Worm (Caenorhabditis elegans) whole organism, early embryonic: ENCODE results near the gene T26H5.14.

ENCODE experiments used
- B0310.2 ChIP-seq: sonication (generic microtip); optimal IDR thresholded peaks from 2 replicates; lab custom pipeline; 2016; ENCODE audit warnings: mild to moderate bottlenecking, missing genetic modification characterization, missing compliant biosample characterization
- F13C5.2 ChIP-seq: sonication (generic microtip); optimal IDR thresholded peaks from 2 replicates; lab custom pipeline; 2017; ENCODE audit warnings: mild to moderate bottlenecking, missing genetic modification characterization, inconsistent platforms, missing compliant biosample characterization
- aly-1 ChIP-seq: sonication (generic microtip); optimal IDR thresholded peaks from 2 replicates; lab custom pipeline; 2016; ENCODE audit warnings: missing genetic modification characterization, missing compliant biosample characterization
- ama-1 ChIP-seq: fragments of 150-350 bp; optimal IDR thresholded peaks from 2 replicates; lab custom pipeline; 2014
- ceh-13 ChIP-seq: fragments of 200-800 bp; sonication (Bioruptor generic); optimal IDR thresholded peaks from 2 replicates; lab custom pipeline; 2018; ENCODE audit warnings: mild to moderate bottlenecking, missing genetic modification characterization, missing compliant biosample characterization
- ceh-36 ChIP-seq: sonication (generic microtip); optimal IDR thresholded peaks from 2 replicates; lab custom pipeline; 2016; ENCODE audit warnings: missing genetic modification characterization, inconsistent platforms, missing compliant biosample characterization
- ets-7 ChIP-seq: sonication (generic microtip); optimal IDR thresholded peaks from 2 replicates; lab custom pipeline; 2016; ENCODE audit warnings: missing genotype, missing genetic modification characterization, missing compliant biosample characterization
- flt-1 ChIP-seq: fragments of 200-800 bp; sonication (Bioruptor generic); IDR thresholded peaks from 2 replicates; pipeline ENCODE4 v1.3.6; 2022; ENCODE audit warnings: missing genetic modification characterization, missing compliant biosample characterization
- hmbx-1 ChIP-seq: sonication (generic microtip); optimal IDR thresholded peaks from 2 replicates; lab custom pipeline; 2016; ENCODE audit warnings: mild to moderate bottlenecking, missing genetic modification characterization, missing compliant biosample characterization
- hmg-4 ChIP-seq: fragments of 200-800 bp; sonication (Bioruptor generic); optimal IDR thresholded peaks from 2 replicates; lab custom pipeline; 2018; ENCODE audit warnings: mild to moderate bottlenecking, missing genetic modification characterization, missing compliant biosample characterization
- hnd-1 ChIP-seq: sonication (generic microtip); optimal IDR thresholded peaks from 2 replicates; lab custom pipeline; 2016; ENCODE audit warnings: missing genetic modification characterization, missing compliant biosample characterization
- pes-1 ChIP-seq: fragments of 200-800 bp; sonication (Bioruptor generic); IDR thresholded peaks from 2 replicates; pipeline ENCODE4 v1.3.6; 2022; ENCODE audit warnings: missing genetic modification reagents, missing genetic modification characterization, missing compliant biosample characterization
- scrt-1 ChIP-seq: fragments of 200-800 bp; sonication (Bioruptor generic); IDR thresholded peaks from 2 replicates; pipeline ENCODE4 v1.3.6; 2022; ENCODE audit warnings: missing genetic modification characterization, missing compliant biosample characterization
- sea-1 ChIP-seq: fragments of 200-800 bp; sonication (Bioruptor generic); conservative IDR thresholded peaks from 2 replicates; pipeline ENCODE4 v1.3.6; 2022; ENCODE audit warnings: missing genetic modification characterization, missing compliant biosample characterization
- tbx-11 ChIP-seq: fragments of 200-800 bp; sonication (Bioruptor generic); IDR thresholded peaks from 2 replicates; pipeline ENCODE4 v1.3.6; 2022; ENCODE audit warnings: missing genetic modification characterization, missing compliant biosample characterization
- tbx-37 ChIP-seq: fragments of 200-800 bp; sonication (Bioruptor generic); conservative IDR thresholded peaks from 2 replicates; pipeline ENCODE4 v1.3.6; 2022; ENCODE audit warnings: missing genetic modification reagents, missing genetic modification characterization, missing compliant biosample characterization
- tra-4 ChIP-seq: sonication (generic microtip); optimal IDR thresholded peaks from 2 replicates; lab custom pipeline; 2017; ENCODE audit warnings: missing genetic modification characterization, missing compliant biosample characterization

Gene T26H5.14

DNA sequence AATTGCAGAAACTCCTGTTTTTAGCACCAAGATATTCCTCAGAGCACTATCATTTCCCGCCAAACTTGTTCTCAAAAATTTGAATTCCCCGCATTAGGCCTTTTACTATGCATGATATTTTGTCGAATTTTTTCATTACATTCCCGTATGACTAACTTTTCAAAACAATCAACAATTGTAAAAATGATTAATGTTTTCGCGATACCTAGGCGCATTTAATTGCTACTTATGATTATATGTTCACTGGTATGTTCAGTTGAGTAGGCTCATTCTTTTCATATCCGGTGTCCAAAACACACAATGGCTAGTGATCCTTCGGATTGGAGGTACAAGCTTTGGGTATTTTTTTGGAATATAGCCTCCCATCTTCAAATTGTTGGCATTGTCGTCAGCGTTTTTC, 38.8 kb downstream of the T26H5.14 start, which contains the start of gene srw-21:
srw-21 (plus strand) TSS at position 301 of the 400 bp plus-strand sequence.
- TF ChIP-seq B0310.2 (no peak), tra-4 (tag; lab: Kevin White, UChicago) (no peak), flt-1 (GFP tag; lab: Robert Waterston, UW) (no peak), sea-1 (no peak), pes-1 (no peak), F13C5.2 (tag; lab: Kevin White, UChicago) (no peak), ets-7 (tag; lab: Kevin White, UChicago) (no peak), ceh-36 (tag; lab: Kevin White, UChicago) (no peak), scrt-1 (no peak), ama-1 (no peak)

DNA sequence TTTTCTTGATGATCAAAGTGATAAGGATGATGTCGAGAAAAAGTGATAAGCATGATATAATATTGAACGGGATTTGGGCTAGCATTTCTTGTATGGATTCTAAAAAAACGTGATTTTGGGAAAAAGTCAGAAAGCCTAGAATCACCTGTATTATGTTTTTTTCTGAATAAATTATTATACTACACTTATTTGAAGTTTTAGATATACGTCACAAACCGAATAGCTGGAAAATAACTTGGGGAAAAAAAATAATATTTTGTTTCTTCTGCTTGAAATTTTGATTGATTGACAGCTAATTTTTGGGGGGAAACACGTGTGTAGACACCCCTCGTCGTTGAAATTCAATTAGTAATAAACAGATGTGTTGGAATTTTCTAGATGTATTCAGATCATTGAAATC, 43.6 kb downstream of the T26H5.14 start, which contains the start of gene str-264:
str-264 (minus strand) TSS at position 101 of the 400 bp plus-strand sequence.
- TF ChIP-seq ceh-36 (tag; lab: Kevin White, UChicago) = no peak
- TF ChIP-seq ceh-13 = no peak
- no peak for TF ChIP-seq tra-4 (tag; lab: Kevin White, UChicago)
- TF ChIP-seq hmbx-1 (tag; lab: Kevin White, UChicago) = no peak
- TF ChIP-seq tbx-11 (GFP tag; lab: Robert Waterston, UW) = no peak

DNA sequence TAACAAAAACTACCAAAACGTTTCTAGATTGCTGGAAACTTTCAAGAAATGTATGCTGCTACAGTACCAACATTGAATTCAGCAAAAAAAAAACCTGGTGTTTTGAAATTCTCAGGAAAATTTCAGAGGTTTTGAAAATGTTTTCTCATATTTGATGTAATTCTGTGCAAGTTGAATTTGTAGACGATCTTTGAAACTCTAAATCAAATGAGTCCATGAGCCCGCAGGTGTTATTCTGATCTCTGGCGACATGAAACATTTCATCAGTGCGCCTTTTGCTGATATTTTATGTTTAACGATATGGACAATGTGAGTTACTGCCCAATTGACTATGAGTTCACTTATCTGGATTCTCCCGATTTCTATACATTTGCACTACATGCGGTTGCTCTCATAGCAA, 44.7 kb downstream of the T26H5.14 start, which contains the start of gene srh-218:
srh-218 (plus strand) TSS at position 301 of the 400 bp plus-strand sequence.
- TF ChIP-seq tbx-11 (GFP tag; lab: Robert Waterston, UW) (no peak), hmg-4 (GFP tag; lab: Kevin White, UChicago) (no peak), sea-1 (no peak), B0310.2 (no peak), F13C5.2 (tag; lab: Kevin White, UChicago) (no peak), ets-7 (tag; lab: Kevin White, UChicago) (no peak), ceh-36 (tag; lab: Kevin White, UChicago) (no peak), hmbx-1 (tag; lab: Kevin White, UChicago) (no peak), pes-1 (no peak), ceh-13 (no peak), flt-1 (GFP tag; lab: Robert Waterston, UW) (no peak), tra-4 (tag; lab: Kevin White, UChicago) (no peak), ama-1 (no peak), tbx-37 (GFP tag; lab: Robert Waterston, UW) (no peak), hnd-1 (tag; lab: Kevin White, UChicago) (no peak), scrt-1 (no peak), aly-1 (no peak)

DNA sequence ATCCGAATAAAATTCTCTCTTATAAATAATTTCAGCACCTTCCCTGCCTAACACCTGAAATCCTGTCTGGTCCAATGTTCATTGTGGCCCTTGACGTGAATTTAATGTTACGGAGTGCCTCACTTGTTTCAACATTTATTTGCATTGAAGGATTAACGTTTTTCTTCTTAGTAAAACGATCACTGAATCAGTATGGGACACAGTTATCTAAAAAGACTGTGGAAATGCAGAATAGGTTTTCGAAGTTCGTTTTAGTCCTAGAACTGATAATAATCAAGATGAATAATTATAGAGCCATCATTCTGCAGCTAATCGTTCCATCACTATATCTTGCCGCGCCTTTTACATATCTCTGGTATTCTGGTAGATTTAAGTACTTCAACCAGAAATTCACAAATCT, 46.2 kb downstream of the T26H5.14 start, which contains the start of gene srh-219:
srh-219 (plus strand) TSS at position 301 of the 400 bp plus-strand sequence.
- no peak for TF ChIP-seq B0310.2
- TF ChIP-seq ets-7 (tag; lab: Kevin White, UChicago) = no peak
- TF ChIP-seq hmbx-1 (tag; lab: Kevin White, UChicago) = no peak
- no peak for TF ChIP-seq hmg-4 (GFP tag; lab: Kevin White, UChicago)
- TF ChIP-seq tbx-37 (GFP tag; lab: Robert Waterston, UW) = no peak
- no peak for TF ChIP-seq ceh-13
- TF ChIP-seq F13C5.2 (tag; lab: Kevin White, UChicago) = no peak
- no peak for TF ChIP-seq flt-1 (GFP tag; lab: Robert Waterston, UW)

DNA sequence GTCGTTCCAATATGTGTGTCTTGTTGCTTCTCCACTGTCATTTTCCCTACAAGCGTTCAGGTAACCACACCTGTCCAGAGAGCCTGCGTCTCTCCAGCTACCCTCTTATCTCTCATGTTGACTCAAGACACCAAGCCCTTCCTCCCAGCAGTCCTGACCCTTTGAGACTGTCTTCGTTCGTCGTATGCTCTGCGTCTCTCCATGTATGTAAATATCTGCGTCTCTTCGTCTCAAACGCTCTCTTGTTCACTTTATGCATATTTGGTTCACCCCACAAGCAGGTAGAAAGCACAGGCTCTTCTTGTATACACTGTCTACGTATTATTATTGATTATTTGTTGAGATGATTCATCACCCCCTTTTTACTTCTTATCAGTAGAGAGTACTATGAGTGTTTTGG, 48.8 kb downstream of the T26H5.14 start:
- TF ChIP-seq ceh-36 (tag; lab: Kevin White, UChicago) (no peak), B0310.2 (no peak), scrt-1 (no peak), sea-1 (no peak), ama-1 (no peak), hnd-1 (tag; lab: Kevin White, UChicago) (no peak), pes-1 (no peak), flt-1 (GFP tag; lab: Robert Waterston, UW) (no peak), aly-1 (no peak), ets-7 (tag; lab: Kevin White, UChicago) (no peak)

DNA sequence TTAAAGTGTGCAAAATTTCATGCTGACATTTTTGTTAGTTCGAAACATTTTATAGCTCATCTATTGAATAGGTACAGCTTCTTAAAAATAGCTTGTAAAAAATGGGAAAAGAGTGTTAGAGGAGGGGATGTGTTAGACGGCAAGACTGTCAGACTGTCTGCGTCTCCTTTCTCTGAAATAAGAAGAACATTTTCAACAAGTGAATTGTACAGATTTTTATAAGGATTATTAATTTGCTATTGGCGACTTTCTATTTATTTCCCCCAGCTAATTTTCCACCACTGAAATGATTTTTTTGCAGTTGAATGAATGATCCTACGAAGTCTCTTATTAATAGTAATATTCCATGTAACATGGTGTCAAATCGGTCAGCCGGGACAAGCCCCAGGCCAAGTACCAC, 49.5 kb downstream of the T26H5.14 start, which contains the start of gene C06B8.7:
C06B8.7 (plus strand) TSS at position 301 of the 400 bp plus-strand sequence.
- TF ChIP-seq F13C5.2 (tag; lab: Kevin White, UChicago) (no peak), ama-1 (no peak), ceh-13 (no peak), scrt-1 (no peak), ets-7 (tag; lab: Kevin White, UChicago) (no peak), hnd-1 (tag; lab: Kevin White, UChicago) (no peak)

DNA sequence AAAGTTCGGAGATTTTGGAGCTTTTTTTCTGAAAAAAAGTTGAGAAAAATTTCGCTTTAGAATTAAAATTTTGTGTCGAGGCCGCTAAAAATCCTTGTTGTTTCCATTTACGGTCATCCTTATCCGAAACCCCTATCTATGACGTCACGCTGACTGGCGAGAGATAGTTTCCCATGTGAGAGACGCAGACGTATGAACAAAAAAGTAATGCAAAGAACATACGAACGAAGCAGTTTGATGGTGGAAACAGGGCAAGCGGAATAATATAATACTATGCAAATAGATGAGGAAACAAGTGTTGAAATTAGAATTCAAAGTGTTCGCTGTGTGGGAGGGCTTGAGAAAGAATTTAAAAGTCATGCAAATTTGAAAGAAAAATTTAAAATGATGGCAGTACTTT, 50.1 kb downstream of the T26H5.14 start:
- TF ChIP-seq tra-4 (tag; lab: Kevin White, UChicago) (no peak), sea-1 (no peak), tbx-37 (GFP tag; lab: Robert Waterston, UW) (no peak), B0310.2 (no peak), ceh-36 (tag; lab: Kevin White, UChicago) (no peak), hmg-4 (GFP tag; lab: Kevin White, UChicago) (no peak), ama-1 (no peak), hmbx-1 (tag; lab: Kevin White, UChicago) (no peak), scrt-1 (no peak), ets-7 (tag; lab: Kevin White, UChicago) (no peak), ceh-13 (no peak), hnd-1 (tag; lab: Kevin White, UChicago) (no peak)
